Worm (Caenorhabditis elegans) whole organism, L1 larva: ENCODE data around the gene yap-1.

Experiments
- ceh-82 ChIP-seq, 3 experiments: fragments of 150-350 bp in 1 of 3; sonication (generic microtip) in 2 of 3; optimal IDR thresholded peaks; 2 replicates each; lab custom pipeline; 2014 to 2017; ENCODE audit warnings: missing biosample characterization in 3 of 3, missing genetic modification characterization in 3 of 3
- fkh-10 ChIP-seq: sonication (generic microtip); optimal IDR thresholded peaks from 2 replicates; lab custom pipeline; 2017; ENCODE audit warnings: missing biosample characterization, missing genetic modification reagents, missing genetic modification characterization
- hpl-2 ChIP-seq: fragments of 150-350 bp; optimal IDR thresholded peaks from 2 replicates; lab custom pipeline; 2014; ENCODE audit warnings: missing biosample characterization, missing genetic modification reagents, missing genetic modification characterization
- jun-1 ChIP-seq: fragments of 150-350 bp; optimal IDR thresholded peaks from 2 replicates; lab custom pipeline; 2014; ENCODE audit warnings: missing biosample characterization, missing genetic modification reagents, missing genetic modification characterization
- lin-14 ChIP-seq: fragments of 200-800 bp; sonication (Bioruptor generic); optimal IDR thresholded peaks from 2 replicates; lab custom pipeline; 2018; ENCODE audit warnings: mild to moderate bottlenecking, missing genetic modification characterization, moderate library complexity, missing compliant biosample characterization
- lin-39 ChIP-seq: fragments of 150-350 bp; optimal IDR thresholded peaks from 2 replicates; lab custom pipeline; 2014; ENCODE audit warnings: missing biosample characterization, missing genetic modification reagents, missing genetic modification characterization
- lir-3 ChIP-seq: sonication (generic microtip); optimal IDR thresholded peaks from 2 replicates; lab custom pipeline; 2016; ENCODE audit warnings: mild to moderate bottlenecking, missing genetic modification characterization, moderate library complexity, missing compliant biosample characterization; ENCODE audit not compliant: poor library complexity
- mdl-1 ChIP-seq, 2 experiments: fragments of 150-350 bp; optimal IDR thresholded peaks; 2 replicates each; lab custom pipeline; 2014 to 2017; ENCODE audit warnings: missing biosample characterization in 2 of 2, missing genetic modification characterization in 2 of 2, inconsistent platforms in 1 of 2
- nhr-85 ChIP-seq: sonication (generic microtip); peaks from one replicate; lab custom pipeline; 2016; ENCODE audit warnings: missing genetic modification characterization, inconsistent platforms, missing compliant biosample characterization
- snu-23 ChIP-seq: sonication (generic microtip); optimal IDR thresholded peaks from 2 replicates; lab custom pipeline; 2016; ENCODE audit warnings: missing genetic modification characterization, missing compliant biosample characterization
- sptf-1 ChIP-seq: fragments of 150-350 bp; optimal IDR thresholded peaks from 2 replicates; lab custom pipeline; 2014; ENCODE audit warnings: missing biosample characterization, missing genetic modification characterization
- xbp-1 ChIP-seq: sonication (generic microtip); optimal IDR thresholded peaks from 2 replicates; lab custom pipeline; 2016; ENCODE audit warnings: missing genetic modification characterization, missing compliant biosample characterization

Gene yap-1

DNA sequence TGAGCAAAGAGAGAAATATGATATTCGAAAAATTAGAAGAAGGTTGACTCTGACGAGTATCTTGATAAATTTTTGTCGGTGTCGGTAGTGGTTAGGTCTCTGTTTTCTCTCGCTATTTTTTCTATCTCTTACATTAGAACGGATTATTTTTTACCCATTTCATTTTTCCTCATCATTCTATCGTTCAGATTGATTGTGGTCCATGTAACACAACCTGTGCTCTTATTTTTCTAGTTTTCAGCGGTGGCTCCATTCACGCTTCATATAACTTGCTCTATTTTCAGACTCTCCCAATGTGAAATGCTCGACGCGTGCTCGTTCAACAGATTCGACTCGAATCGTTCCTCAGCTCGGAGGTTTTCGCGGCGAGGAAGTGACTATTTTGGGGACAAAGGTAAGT is 42.3 kb downstream of the yap-1 start, which contains the start of gene egl-36:
Gene egl-36 (plus strand): TSS at position 301 of the 400 bp plus-strand sequence.
- TF ChIP-seq lin-39 (tag; lab: Kevin White, UChicago) (no peak), ceh-82 (tag; optimal IDR thresholded peaks at IDR 0.05; lab: Kevin White, UChicago) (no peak), nhr-85 (tag; lab: Kevin White, UChicago) (no peak), jun-1 (no peak), lin-14 (GFP tag; lab: Kevin White, UChicago) (no peak), hpl-2 (no peak), snu-23 (GFP tag; lab: Kevin White, UChicago) (no peak), lir-3 (tag; lab: Kevin White, UChicago) (no peak), sptf-1 (tag; lab: Kevin White, UChicago) (no peak), mdl-1 (tag; optimal IDR thresholded peaks at IDR 0.05; lab: Kevin White, UChicago) (no peak), fkh-10 (GFP tag; lab: Kevin White, UChicago) (no peak), xbp-1 (tag; lab: Kevin White, UChicago) (no peak)
